Fruit fly (Drosophila melanogaster) whole organism: ENCODE results near the gene CG46313.
A peak's percentile ranks its signal among the peaks of the same experiment; 100 is the strongest.

ENCODE experiments used
- CG8478 ChIP-seq: fragments of >200 bp; optimal IDR thresholded peaks from 2 replicates; lab custom pipeline; 2018; ENCODE audit warnings: inconsistent platforms
- Dll ChIP-seq: fragments of >200 bp; optimal IDR thresholded peaks from 2 replicates; lab custom pipeline; 2017
- EcR ChIP-seq, 2 experiments: fragments of >200 bp; optimal IDR thresholded peaks; 2 replicates each; lab custom pipeline; 2017; ENCODE audit warnings: missing biosample characterization in 2 of 2, missing genetic modification characterization in 2 of 2, missing genetic modification reagents in 2 of 2
- pan ChIP-seq: fragments of >200 bp; optimal IDR thresholded peaks from 2 replicates; lab custom pipeline; 2017
- psq ChIP-seq: fragments of >200 bp; optimal IDR thresholded peaks from 2 replicates; lab custom pipeline; 2017
- usp ChIP-seq: fragments of >200 bp; optimal IDR thresholded peaks from 2 replicates; lab custom pipeline; 2017; ENCODE audit warnings: missing biosample characterization, missing genetic modification characterization, mixed read lengths

The CG46313 gene

DNA sequence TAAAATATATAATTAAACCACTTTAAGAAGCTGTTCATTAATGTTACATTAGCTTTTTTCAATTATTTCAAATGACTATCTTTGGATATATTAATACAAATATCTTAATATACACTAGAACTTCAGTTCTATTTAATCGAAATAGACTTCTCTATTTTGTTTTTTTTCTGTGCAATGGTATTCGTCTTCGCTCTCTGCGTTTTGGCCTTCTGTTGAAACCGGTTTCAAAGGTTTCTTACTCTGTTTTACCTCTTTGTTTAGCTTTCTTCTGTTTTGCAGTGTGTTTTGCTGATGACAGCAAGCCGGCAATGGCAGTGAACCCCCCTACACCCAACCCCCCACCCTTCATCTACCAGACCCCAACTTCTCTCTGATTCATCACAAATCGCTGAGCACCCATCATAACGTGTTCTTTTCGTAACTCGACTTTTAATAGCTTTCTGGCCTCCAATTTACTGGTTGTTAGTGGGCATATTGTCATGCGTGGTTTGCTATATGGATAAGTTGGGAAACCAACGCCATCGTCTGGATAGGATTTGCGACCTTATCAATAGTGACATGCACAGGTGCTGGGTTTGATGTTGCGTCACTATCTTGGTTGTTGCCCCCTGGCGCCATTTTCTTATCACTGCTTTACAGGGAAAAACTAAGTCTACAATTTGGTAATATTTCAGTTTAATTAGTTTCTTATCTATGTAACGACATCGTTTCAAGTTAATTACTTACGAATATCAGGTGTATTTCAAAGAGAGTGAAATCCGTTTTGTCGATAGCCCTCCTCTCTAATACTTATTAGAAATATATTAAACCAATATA, 9.3 kb upstream of the CG46313 start:
- no peak for TF ChIP-seq pan (lab: Kevin White, UChicago)
- TF ChIP-seq EcR (GFP tag; optimal IDR thresholded peaks at IDR 0.05; lab: Kevin White, UChicago), result peak in 1 of 2 experiments; percentile 75

DNA sequence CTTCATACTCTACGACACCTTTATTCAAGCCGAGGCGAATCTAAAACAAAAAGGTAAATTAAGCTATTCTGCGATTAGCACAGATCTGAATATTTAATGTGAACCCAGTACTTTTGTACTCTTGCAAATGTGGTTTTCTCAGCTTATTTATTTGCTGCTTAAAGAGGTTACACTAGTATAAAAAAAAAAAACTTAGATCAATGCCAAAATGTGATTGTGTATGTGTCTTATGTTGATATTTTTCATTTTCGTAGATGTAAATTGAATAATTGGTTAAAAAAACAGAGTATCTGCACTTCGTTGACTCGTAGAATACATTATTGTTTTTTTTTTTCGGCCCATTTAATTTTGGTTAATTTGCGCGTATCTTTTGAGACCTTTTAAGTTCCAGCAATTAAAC, 8.6 kb upstream of the CG46313 start:
- TF ChIP-seq usp (GFP tag; lab: Kevin White, UChicago) (no peak), CG8478 (lab: Kevin White, UChicago) (no peak), Dll (no peak), EcR (GFP tag; optimal IDR thresholded peaks at IDR 0.05; lab: Kevin White, UChicago) (no peak), psq (lab: Kevin White, UChicago) (no peak), pan (lab: Kevin White, UChicago) (no peak)

DNA sequence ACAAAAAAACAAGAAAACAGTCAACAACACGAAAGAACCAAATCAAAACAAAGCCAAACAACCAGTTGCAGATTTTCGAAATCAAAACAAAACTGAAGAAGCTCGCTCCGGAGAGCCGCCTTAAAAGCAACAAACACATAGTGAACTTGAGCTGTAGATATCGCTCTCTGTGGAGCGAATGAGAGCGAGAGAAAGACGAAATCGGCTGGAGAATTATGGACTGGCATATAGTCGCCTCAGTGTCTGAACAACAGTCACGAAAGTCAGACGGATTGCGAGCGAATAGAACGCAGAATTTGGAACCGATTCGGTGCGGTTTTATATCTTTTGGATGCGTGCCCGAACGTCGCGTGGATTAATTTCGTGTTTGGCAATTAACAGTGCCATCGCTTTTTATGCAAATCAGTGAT, 1.9 kb downstream of the CG46313 start:
- TF ChIP-seq CG8478 (lab: Kevin White, UChicago), result no peak
- TF ChIP-seq Dll, result no peak
- TF ChIP-seq usp (GFP tag; lab: Kevin White, UChicago), result no peak
- no peak for TF ChIP-seq pan (lab: Kevin White, UChicago)
- no peak for TF ChIP-seq psq (lab: Kevin White, UChicago)
- no peak for TF ChIP-seq EcR (GFP tag; optimal IDR thresholded peaks at IDR 0.05; lab: Kevin White, UChicago)

DNA sequence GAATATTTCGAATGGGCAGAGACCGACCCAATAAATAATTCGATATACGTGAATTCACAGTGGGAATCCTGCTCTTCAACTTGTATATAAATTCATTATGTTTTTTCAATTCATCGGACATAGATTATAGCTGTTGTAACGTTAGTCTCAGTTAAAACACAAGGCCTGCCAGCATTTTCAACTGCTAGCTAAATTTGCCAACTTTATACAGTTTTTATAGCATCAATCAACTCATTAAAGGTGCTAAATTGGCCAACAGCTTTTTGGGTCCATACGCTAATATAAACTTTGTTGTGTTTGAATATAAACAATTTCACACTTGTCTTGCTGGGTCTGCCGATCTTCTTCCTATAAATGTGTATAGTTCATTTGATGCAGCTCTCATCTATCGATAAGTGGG, 3.8 kb downstream of the CG46313 start:
- TF ChIP-seq CG8478 (lab: Kevin White, UChicago), result no peak
- no peak for TF ChIP-seq EcR (GFP tag; optimal IDR thresholded peaks at IDR 0.05; lab: Kevin White, UChicago)
- no peak for TF ChIP-seq psq (lab: Kevin White, UChicago)
- no peak for TF ChIP-seq usp (GFP tag; lab: Kevin White, UChicago)
- TF ChIP-seq Dll, result no peak
- no peak for TF ChIP-seq pan (lab: Kevin White, UChicago)

DNA sequence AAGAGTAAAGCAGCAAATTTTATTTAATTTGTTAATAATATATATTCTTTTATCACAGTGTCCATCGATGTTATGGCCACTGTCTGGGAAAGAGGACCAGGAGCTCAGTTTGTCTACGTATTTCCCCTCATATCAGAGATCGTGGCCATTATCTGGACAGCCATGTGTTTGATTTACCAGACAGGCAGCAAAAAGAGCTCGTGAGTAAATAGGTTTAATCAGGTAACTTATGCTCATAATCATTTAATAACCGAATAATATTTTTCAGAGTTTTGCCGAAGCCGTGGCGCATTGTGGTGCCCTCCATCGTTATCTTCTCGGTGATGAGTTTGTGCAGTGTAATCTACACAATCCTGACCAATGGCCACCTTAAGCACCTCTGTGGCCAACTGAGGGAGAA, 6.1 kb downstream of the CG46313 start:
- no peak for TF ChIP-seq CG8478 (lab: Kevin White, UChicago)
- no peak for TF ChIP-seq pan (lab: Kevin White, UChicago)
- TF ChIP-seq Dll, result no peak
- no peak for TF ChIP-seq psq (lab: Kevin White, UChicago)
- TF ChIP-seq EcR (GFP tag; optimal IDR thresholded peaks at IDR 0.05; lab: Kevin White, UChicago), result no peak
- no peak for TF ChIP-seq usp (GFP tag; lab: Kevin White, UChicago)

DNA sequence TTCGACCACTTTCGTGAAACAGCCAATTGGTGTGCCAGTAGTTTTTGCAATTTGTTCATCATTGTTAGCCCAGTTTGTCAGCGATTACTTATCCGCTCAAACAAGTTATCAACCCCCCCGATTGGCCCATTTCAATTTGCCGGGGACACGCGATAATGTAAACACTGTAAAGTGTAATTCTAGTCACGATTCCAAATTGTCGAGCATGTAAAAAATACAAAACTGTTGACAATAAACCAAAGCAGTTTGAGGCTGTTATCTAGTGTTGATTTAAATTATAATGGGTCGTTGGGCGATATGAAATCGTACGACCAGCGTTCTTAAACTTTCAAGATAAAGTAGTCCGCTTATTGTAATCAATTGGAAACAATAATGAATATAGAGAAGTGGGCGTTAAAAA, 9.1 kb downstream of the CG46313 start:
- TF ChIP-seq psq (lab: Kevin White, UChicago) (no peak), EcR (GFP tag; optimal IDR thresholded peaks at IDR 0.05; lab: Kevin White, UChicago) (no peak), pan (lab: Kevin White, UChicago) (no peak), Dll (no peak), usp (GFP tag; lab: Kevin White, UChicago) (no peak)

DNA sequence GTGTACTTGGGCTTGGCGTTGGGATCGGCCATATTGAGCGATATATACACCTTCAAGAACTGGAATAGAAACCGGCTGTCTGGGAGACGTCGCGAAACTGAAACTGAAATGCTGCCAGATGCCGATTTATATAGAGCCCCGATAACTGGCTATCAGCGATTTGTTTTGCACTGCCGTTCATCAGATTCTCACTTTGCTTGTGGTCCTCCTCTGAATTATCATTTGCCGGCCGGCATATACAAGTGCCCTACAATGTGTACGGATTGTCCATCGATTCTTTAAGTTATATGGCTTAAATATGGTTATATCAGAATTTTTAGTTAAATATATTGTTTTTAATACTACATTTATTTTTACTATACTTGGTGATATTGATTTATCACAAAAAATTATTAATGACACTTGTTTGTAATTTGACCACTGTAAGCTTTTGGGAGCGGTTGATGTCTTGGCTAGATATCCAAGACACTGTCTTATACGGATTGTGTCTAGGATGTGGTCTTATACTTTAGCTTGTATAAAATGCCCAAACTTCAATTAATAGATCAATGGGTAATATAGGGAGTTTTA, 10.2 kb downstream of the CG46313 start, which contains the start of gene CG31075:
Gene CG31075, minus strand, starts transcription at position 106 of the 570 bp plus-strand sequence.
- no peak for TF ChIP-seq usp (GFP tag; lab: Kevin White, UChicago)
- peak; percentile 41 for TF ChIP-seq psq (lab: Kevin White, UChicago)
- TF ChIP-seq pan (lab: Kevin White, UChicago), result no peak
- no peak for TF ChIP-seq Dll

DNA sequence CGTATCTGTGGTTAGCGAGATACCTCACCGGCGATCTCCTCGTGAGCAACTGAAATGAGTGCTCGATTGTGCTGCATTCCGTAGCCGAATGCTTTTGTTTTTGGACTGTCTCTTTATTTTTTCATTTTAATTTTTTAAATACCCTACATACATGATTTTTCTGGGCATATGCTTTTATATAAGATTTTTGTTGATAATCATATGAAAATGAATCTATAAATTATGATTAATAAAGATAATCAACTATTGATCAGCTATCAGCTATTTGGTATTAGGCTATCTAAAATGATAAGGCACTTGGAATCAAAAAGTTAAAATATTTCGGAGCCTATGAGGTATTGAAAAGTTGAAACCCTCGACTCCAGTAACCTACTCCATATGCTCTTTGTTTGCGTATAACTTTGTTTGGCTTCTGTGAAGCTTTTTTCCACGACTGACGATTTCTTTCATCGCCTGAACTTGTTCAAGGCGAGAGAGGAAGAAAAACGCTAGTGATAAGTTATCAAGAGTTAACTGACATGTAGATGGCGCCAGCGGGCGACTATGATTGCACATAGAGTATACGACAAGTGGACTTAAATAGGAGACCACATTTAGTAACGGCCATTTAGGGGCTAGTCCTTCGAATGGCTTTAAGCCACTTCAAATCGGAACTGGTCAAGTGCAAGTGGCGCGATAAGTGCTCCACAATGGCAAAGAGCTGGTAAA, 11.6 kb downstream of the CG46313 start, which contains the start of gene CG31076:
Gene CG31076, minus strand, starts transcription at position 51 of the 708 bp plus-strand sequence.
- TF ChIP-seq Dll, result no peak
- TF ChIP-seq EcR (GFP tag; optimal IDR thresholded peaks at IDR 0.05; lab: Kevin White, UChicago), result peak in 1 of 2 experiments; percentile 43
- TF ChIP-seq pan (lab: Kevin White, UChicago), result peak; percentile 83
- no peak for TF ChIP-seq usp (GFP tag; lab: Kevin White, UChicago)

DNA sequence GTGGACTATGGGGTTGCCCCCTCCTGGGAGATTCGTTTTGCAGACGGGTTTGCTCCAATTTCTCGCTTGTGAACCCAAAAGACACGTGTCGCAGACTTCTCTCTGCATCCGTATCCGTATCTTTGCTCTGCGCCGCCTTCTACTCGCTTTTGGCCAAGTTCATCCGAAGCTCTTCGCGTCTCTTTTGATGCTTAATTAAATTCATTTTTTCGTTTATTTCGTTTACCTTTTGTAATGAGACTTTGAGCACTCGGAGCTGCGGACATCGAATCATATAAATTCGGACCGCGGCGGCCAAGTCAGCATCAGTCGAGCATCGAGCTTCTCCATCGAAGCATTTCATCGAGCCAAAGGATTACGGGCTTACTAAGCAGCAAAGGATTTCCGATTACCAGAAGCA, 16.2 kb downstream of the CG46313 start, which contains the start of gene TwdlC:
Gene TwdlC, plus strand, starts transcription at position 301 of the 400 bp plus-strand sequence.
- TF ChIP-seq psq (lab: Kevin White, UChicago) (no peak), CG8478 (lab: Kevin White, UChicago) (no peak), pan (lab: Kevin White, UChicago) (no peak), usp (GFP tag; lab: Kevin White, UChicago) (no peak), EcR (GFP tag; optimal IDR thresholded peaks at IDR 0.05; lab: Kevin White, UChicago) (no peak), Dll (no peak)

DNA sequence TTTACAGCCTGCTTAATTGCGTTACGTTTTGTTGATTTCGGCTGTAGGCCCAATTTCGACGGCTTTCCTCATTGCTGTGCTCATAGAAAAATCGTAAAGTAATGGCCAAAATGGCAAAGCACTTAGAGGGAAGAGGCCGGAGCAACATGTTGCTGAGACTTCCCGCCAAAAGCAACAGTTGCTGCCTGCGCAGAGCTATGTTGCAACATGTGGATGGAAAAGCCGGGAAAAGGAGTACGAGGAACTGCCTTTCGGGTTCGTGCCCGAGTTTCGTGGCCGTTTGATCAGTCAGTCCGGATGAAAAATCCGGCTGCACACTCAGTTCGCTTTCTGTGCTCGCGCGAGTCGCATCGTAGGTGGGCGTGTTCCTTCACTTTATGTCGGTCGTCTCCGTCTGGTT, 18.3 kb downstream of the CG46313 start, which contains the start of gene RYa-R:
Gene RYa-R, plus strand, starts transcription at position 339 of the 400 bp plus-strand sequence.
- no peak for TF ChIP-seq usp (GFP tag; lab: Kevin White, UChicago)

DNA sequence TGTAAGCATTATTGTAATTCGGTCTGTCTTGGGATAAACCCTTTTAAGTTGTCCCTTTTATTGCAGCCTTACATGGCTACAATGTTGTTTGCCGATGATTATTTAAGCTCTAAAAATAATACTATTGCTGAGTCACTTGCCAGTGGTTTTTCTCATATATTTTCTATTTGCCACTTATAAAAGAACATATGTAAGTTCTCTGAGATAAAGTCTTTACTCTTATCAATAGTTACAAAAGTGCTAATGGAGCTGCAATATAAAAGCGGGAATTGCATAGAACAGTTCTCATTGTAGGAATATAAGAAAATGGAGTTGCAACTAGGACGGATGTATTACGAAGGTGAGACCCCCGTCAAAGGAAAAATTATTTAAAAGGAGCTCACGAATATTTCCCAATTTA, 21.1 kb downstream of the CG46313 start, which contains the start of gene CG31077:
Gene CG31077, plus strand, starts transcription at position 301 of the 400 bp plus-strand sequence.
- TF ChIP-seq pan (lab: Kevin White, UChicago) (no peak), Dll (no peak), CG8478 (lab: Kevin White, UChicago) (no peak), psq (lab: Kevin White, UChicago) (no peak), EcR (GFP tag; optimal IDR thresholded peaks at IDR 0.05; lab: Kevin White, UChicago) (no peak), usp (GFP tag; lab: Kevin White, UChicago) (no peak)
